Worm (Caenorhabditis elegans): Measurements from ENCODE around the gene T26C11.4.

The T26C11.4 gene

ce11 chrX:1888445-1889035 is 43.2 kb upstream of the T26C11.4 start:
- TF ChIP-seq nhr-20 (tag; optimal IDR thresholded peaks at IDR 0.05) (peak; percentile 49), fos-1 (tag; optimal IDR thresholded peaks at IDR 0.05) (peak; percentile 68), efl-1 (optimal IDR thresholded peaks at IDR 0.05) (peak; percentile 46 to 50), efl-1 (GFP tag; optimal IDR thresholded peaks at IDR 0.05 in 1 of 2) (no peak), lsy-2 (tag; optimal IDR thresholded peaks at IDR 0.05) (peak; percentile 39 to 47), sox-4 (tag; optimal IDR thresholded peaks at IDR 0.05) (peak; percentile 88), aha-1 (tag; optimal IDR thresholded peaks at IDR 0.05) (no peak), snpc-4 (tag; optimal IDR thresholded peaks at IDR 0.05) (peak; percentile 12), fkh-8 (tag; optimal IDR thresholded peaks at IDR 0.05) (peak; percentile 93), unc-130 (tag; optimal IDR thresholded peaks at IDR 0.05) (peak; percentile 30), ceh-82 (tag; optimal IDR thresholded peaks at IDR 0.05) (peak; percentile 7 to 50 (median 40)), egl-13 (tag; optimal IDR thresholded peaks at IDR 0.05) (peak; percentile 76), mep-1 (tag; optimal IDR thresholded peaks at IDR 0.05) (peak; percentile 45), hlh-4 (tag; optimal IDR thresholded peaks at IDR 0.05) (no peak), elt-2 (tag; optimal IDR thresholded peaks at IDR 0.05) (peak; percentile 55), lin-39 (tag; optimal IDR thresholded peaks at IDR 0.05) (no peak), isw-1 (GFP tag; IDR thresholded peaks at IDR 0.05) (0 out of 2 replicates have a peak, but pooled peaks have one; percentile 35), jun-1 (tag; optimal IDR thresholded peaks at IDR 0.05) (peak; percentile 80), elt-3 (tag; optimal IDR thresholded peaks at IDR 0.05) (no peak), swsn-7 (tag; optimal IDR thresholded peaks at IDR 0.05) (peak; percentile 68), mdl-1 (tag; optimal IDR thresholded peaks at IDR 0.05) (peak in 1 of 2 experiments; percentile 2), nhr-28 (tag; optimal IDR thresholded peaks at IDR 0.05) (no peak), nhr-76 (tag; optimal IDR thresholded peaks at IDR 0.05) (no peak), sup-37 (GFP tag; optimal IDR thresholded peaks at IDR 0.05) (no peak), skn-1 (tag; optimal IDR thresholded peaks at IDR 0.05) (peak; percentile 81), F16B12.6 (tag; optimal IDR thresholded peaks at IDR 0.05) (no peak), unc-86 (tag; optimal IDR thresholded peaks at IDR 0.05) (peak; percentile 29), fkh-10 (GFP tag; optimal IDR thresholded peaks at IDR 0.05) (peak; percentile 83), zag-1 (tag; optimal IDR thresholded peaks at IDR 0.05) (no peak), snu-23 (GFP tag; optimal IDR thresholded peaks at IDR 0.05) (peak; percentile 83), zip-4 (GFP tag; optimal IDR thresholded peaks at IDR 0.05) (peak; percentile 47), fkh-4 (tag; optimal IDR thresholded peaks at IDR 0.05; ENCODE audit: borderline replicate concordance) (peak; percentile 54), nhr-77 (tag; optimal IDR thresholded peaks at IDR 0.05) (peak; percentile 22), unc-98 (GFP tag; IDR thresholded peaks at IDR 0.05) (no peak), grh-1 (GFP tag; IDR thresholded peaks at IDR 0.05) (no peak), lin-14 (GFP tag; optimal IDR thresholded peaks at IDR 0.05) (no peak), ceh-8 (GFP tag; optimal IDR thresholded peaks at IDR 0.05) (peak; percentile 50), nhr-11 (tag; optimal IDR thresholded peaks at IDR 0.05) (peak; percentile 5), nhr-71 (tag; optimal IDR thresholded peaks at IDR 0.05) (peak; percentile 64), lir-3 (tag; optimal IDR thresholded peaks at IDR 0.05; ENCODE audit: poor library complexity) (peak; percentile 31), ztf-4 (tag; optimal IDR thresholded peaks at IDR 0.05) (peak; percentile 11), mab-9 (GFP tag; IDR thresholded peaks at IDR 0.05) (no peak), xbp-1 (tag; optimal IDR thresholded peaks at IDR 0.05) (peak; percentile 47), pag-3 (tag; optimal IDR thresholded peaks at IDR 0.05; ENCODE audit: borderline replicate concordance, insufficient read depth) (no peak), pax-3 (tag; optimal IDR thresholded peaks at IDR 0.05) (peak; percentile 53), nhr-90 (tag; optimal IDR thresholded peaks at IDR 0.05; ENCODE audit: poor library complexity) (peak; percentile 51), tbx-2 (tag; optimal IDR thresholded peaks at IDR 0.05) (peak; percentile 58), rnt-1 (tag; optimal IDR thresholded peaks at IDR 0.05) (peak; percentile 65), dsc-1 (tag; optimal IDR thresholded peaks at IDR 0.05) (peak; percentile 93), hpl-2 (GFP tag; optimal IDR thresholded peaks at IDR 0.05) (no peak), lin-35 (GFP tag; optimal IDR thresholded peaks at IDR 0.05) (peak in 1 of 2 experiments; percentile 37), tlp-1 (tag; optimal IDR thresholded peaks at IDR 0.05) (no peak)
